Fruit fly (Drosophila melanogaster) whole organism, embryonic: ENCODE measurements around the gene CG14613.
A peak's percentile ranks its signal among the peaks of the same experiment; 100 is the strongest.

Source experiments
- BEAF-32 ChIP-seq: fragments of 200-800 bp; sonication (Bioruptor generic); optimal IDR thresholded peaks from 3 replicates; lab custom pipeline; 2017; ENCODE audit warnings: missing biosample characterization, missing genetic modification characterization, mild to moderate bottlenecking, moderate library complexity, missing genetic modification reagents
- CG10462 ChIP-seq: fragments of 200-800 bp; sonication (Bioruptor generic); optimal IDR thresholded peaks from 2 replicates; lab custom pipeline; 2016; ENCODE audit warnings: missing biosample characterization, missing genetic modification characterization
- CG10979 ChIP-seq: fragments of 200-800 bp; sonication (Bioruptor generic); optimal IDR thresholded peaks from 2 replicates; lab custom pipeline; 2018; ENCODE audit warnings: missing biosample characterization, mild to moderate bottlenecking, missing genetic modification characterization, moderate library complexity
- CG11398 ChIP-seq: fragments of 200-800 bp; sonication (Bioruptor generic); optimal IDR thresholded peaks from 2 replicates; lab custom pipeline; 2016; ENCODE audit warnings: missing biosample characterization, missing genetic modification characterization
- CG12155 ChIP-seq: fragments of 200-800 bp; sonication (Bioruptor generic); optimal IDR thresholded peaks from 3 replicates; lab custom pipeline; 2016; ENCODE audit warnings: missing biosample characterization, missing genetic modification characterization
- CG12659 ChIP-seq: fragments of 200-800 bp; sonication (Bioruptor generic); optimal IDR thresholded peaks from 3 replicates; lab custom pipeline; 2017; ENCODE audit warnings: mild to moderate bottlenecking, missing biosample characterization, missing genetic modification reagents, missing genetic modification characterization
- CG14014 ChIP-seq: fragments of 200-800 bp; sonication (Bioruptor generic); IDR thresholded peaks from 2 replicates; pipeline ENCODE4 v1.3.6; 2022; ENCODE audit warnings: missing biosample characterization, missing genetic modification characterization
- CG15011 ChIP-seq: fragments of 200-800 bp; sonication (Bioruptor generic); optimal IDR thresholded peaks from 3 replicates; lab custom pipeline; 2018; ENCODE audit warnings: missing biosample characterization, mild to moderate bottlenecking, missing genetic modification characterization
- CG15073 ChIP-seq: fragments of 200-800 bp; sonication (Bioruptor generic); optimal IDR thresholded peaks from 2 replicates; lab custom pipeline; 2016; ENCODE audit warnings: missing biosample characterization, missing genetic modification characterization
- CG15696 ChIP-seq: fragments of 200-800 bp; sonication (Bioruptor generic); optimal IDR thresholded peaks from 2 replicates; lab custom pipeline; 2019; ENCODE audit warnings: missing biosample characterization, mild to moderate bottlenecking, missing genetic modification characterization, moderate library complexity
- CG1603 ChIP-seq: fragments of 200-800 bp; sonication (Bioruptor generic); optimal IDR thresholded peaks from 2 replicates; lab custom pipeline; 2019; ENCODE audit warnings: missing biosample characterization, mild to moderate bottlenecking, missing genetic modification characterization, moderate library complexity
- CG16813 ChIP-seq: fragments of 200-800 bp; sonication (Bioruptor generic); IDR thresholded peaks from 3 replicates; pipeline ENCODE4 v1.3.6; 2022; ENCODE audit warnings: missing biosample characterization, missing genetic modification characterization; ENCODE audit not compliant: partially characterized antibody
- CG16863 ChIP-seq: fragments of 200-800 bp; sonication (Bioruptor generic); optimal IDR thresholded peaks from 3 replicates; lab custom pipeline; 2016; ENCODE audit warnings: missing biosample characterization, missing genetic modification characterization
- CG17361 ChIP-seq: fragments of 200-800 bp; sonication (Bioruptor generic); IDR thresholded peaks from 3 replicates; pipeline ENCODE4 v1.3.6; 2022; ENCODE audit warnings: missing biosample characterization, missing genetic modification characterization
- CG17802 ChIP-seq: fragments of 200-800 bp; sonication (Bioruptor generic); optimal IDR thresholded peaks from 2 replicates; lab custom pipeline; 2018; ENCODE audit warnings: missing biosample characterization, mild to moderate bottlenecking, missing genetic modification characterization, moderate library complexity
- CG2712 ChIP-seq: fragments of 200-800 bp; optimal IDR thresholded peaks from 3 replicates; lab custom pipeline; 2019; ENCODE audit warnings: missing biosample characterization, mild to moderate bottlenecking, missing genetic modification characterization, moderate library complexity
- CG30020 ChIP-seq: fragments of 200-800 bp; optimal IDR thresholded peaks from 2 replicates; lab custom pipeline; 2019; ENCODE audit warnings: missing biosample characterization, mild to moderate bottlenecking, missing genetic modification characterization, moderate library complexity
- CG6854 ChIP-seq: fragments of 200-800 bp; sonication (Bioruptor generic); optimal IDR thresholded peaks from 3 replicates; lab custom pipeline; 2017; ENCODE audit warnings: missing biosample characterization, mild to moderate bottlenecking, missing genetic modification characterization
- CG9932 ChIP-seq: fragments of 200-800 bp; sonication (Bioruptor generic); IDR thresholded peaks from 2 replicates; pipeline ENCODE4 v1.3.6; 2022; ENCODE audit warnings: missing biosample characterization, missing genetic modification characterization
- Dp ChIP-seq: fragments of 200-800 bp; sonication (Bioruptor generic); optimal IDR thresholded peaks from 2 replicates; lab custom pipeline; 2018; ENCODE audit warnings: missing biosample characterization, mild to moderate bottlenecking, missing genetic modification characterization, moderate library complexity
- E2f2 ChIP-seq: fragments of 200-800 bp; sonication (Bioruptor generic); IDR thresholded peaks from 2 replicates; pipeline ENCODE4 v1.3.6; 2022; ENCODE audit warnings: missing biosample characterization, missing genetic modification characterization
- HHEX ChIP-seq: fragments of 200-800 bp; sonication (Bioruptor generic); optimal IDR thresholded peaks from 3 replicates; lab custom pipeline; 2017; ENCODE audit warnings: missing biosample characterization, mild to moderate bottlenecking, missing genetic modification characterization, missing genetic modification reagents
- Lhr ChIP-seq: fragments of 200-800 bp; sonication (Bioruptor generic); optimal IDR thresholded peaks from 3 replicates; lab custom pipeline; 2017; ENCODE audit warnings: mild to moderate bottlenecking, missing biosample characterization, missing genetic modification reagents, missing genetic modification characterization
- Med ChIP-seq: fragments of 200-800 bp; sonication (Bioruptor generic); peaks from one replicate; lab custom pipeline; 2016; ENCODE audit warnings: missing biosample characterization, missing genetic modification characterization, mild to moderate bottlenecking, inconsistent platforms, moderate library complexity
- PHDP ChIP-seq: fragments of 200-800 bp; sonication (Bioruptor generic); optimal IDR thresholded peaks from 3 replicates; lab custom pipeline; 2018; ENCODE audit warnings: missing biosample characterization, mild to moderate bottlenecking, missing genetic modification characterization, moderate library complexity
- Sry-β ChIP-seq: fragments of 200-800 bp; sonication (Bioruptor generic); optimal IDR thresholded peaks from 2 replicates; lab custom pipeline; 2018; ENCODE audit warnings: missing biosample characterization, mild to moderate bottlenecking, missing genetic modification characterization, moderate library complexity
- Vsx1 ChIP-seq: fragments of 200-800 bp; sonication (Bioruptor generic); optimal IDR thresholded peaks from 2 replicates; lab custom pipeline; 2017; ENCODE audit warnings: missing biosample characterization, mild to moderate bottlenecking, missing genetic modification characterization, missing genetic modification reagents
- bcd ChIP-seq: fragments of 200-800 bp; sonication (Bioruptor generic); optimal IDR thresholded peaks from 2 replicates; lab custom pipeline; 2017; ENCODE audit warnings: missing biosample characterization, mild to moderate bottlenecking, missing genetic modification characterization
- br ChIP-seq: fragments of >200 bp; optimal IDR thresholded peaks from 2 replicates; lab custom pipeline; 2017
- esg ChIP-seq: fragments of 200-800 bp; sonication (Bioruptor generic); conservative IDR thresholded peaks from 2 replicates; pipeline ENCODE4 v1.3.6; 2022; ENCODE audit warnings: missing biosample characterization, missing genetic modification characterization
- gcm2 ChIP-seq: fragments of 200-800 bp; sonication (Bioruptor generic); optimal IDR thresholded peaks from 2 replicates; lab custom pipeline; 2016; ENCODE audit warnings: missing biosample characterization, missing genetic modification characterization
- grn ChIP-seq: fragments of 200-800 bp; sonication (Bioruptor generic); optimal IDR thresholded peaks from 3 replicates; lab custom pipeline; 2017; ENCODE audit warnings: missing biosample characterization, missing genetic modification characterization
- insv ChIP-seq, 2 experiments: fragments of 200-800 bp; sonication (Bioruptor generic); optimal IDR thresholded peaks; 3 replicates each; lab custom pipeline; 2016 to 2018; ENCODE audit warnings: missing biosample characterization in 2 of 2, missing genetic modification characterization in 2 of 2
- knrl ChIP-seq: fragments of 200-800 bp; sonication (Bioruptor generic); IDR thresholded peaks from 3 replicates; pipeline ENCODE4 v1.3.6; 2022; ENCODE audit warnings: missing biosample characterization, missing genetic modification characterization; ENCODE audit not compliant: partially characterized antibody
- lilli ChIP-seq: fragments of 200-800 bp; sonication (Bioruptor generic); optimal IDR thresholded peaks from 3 replicates; lab custom pipeline; 2016; ENCODE audit warnings: missing biosample characterization, missing genetic modification characterization
- lmd ChIP-seq: fragments of 200-800 bp; sonication (Bioruptor generic); IDR thresholded peaks from 2 replicates; pipeline ENCODE4 v1.3.6; 2022; ENCODE audit warnings: missing biosample characterization, missing genetic modification characterization
- row ChIP-seq: fragments of 200-800 bp; sonication (Bioruptor generic); IDR thresholded peaks from 3 replicates; pipeline ENCODE4 v1.3.6; 2022; ENCODE audit warnings: missing biosample characterization, missing genetic modification characterization
- sens ChIP-seq: fragments of 200-800 bp; sonication (Bioruptor generic); peaks from one replicate; lab custom pipeline; 2016; ENCODE audit warnings: missing biosample characterization, missing genetic modification characterization
- sima ChIP-seq: fragments of 200-800 bp; sonication (Bioruptor generic); optimal IDR thresholded peaks from 2 replicates; lab custom pipeline; 2016; ENCODE audit warnings: missing biosample characterization, missing genetic modification characterization
- slbo ChIP-seq: fragments of 200-800 bp; sonication (Bioruptor generic); IDR thresholded peaks from 2 replicates; pipeline ENCODE4 v1.3.6; 2022; ENCODE audit warnings: missing biosample characterization, missing genetic modification characterization
- ssp ChIP-seq: fragments of 200-800 bp; sonication (Bioruptor generic); IDR thresholded peaks from 2 replicates; pipeline ENCODE4 v1.3.6; 2022; ENCODE audit warnings: missing biosample characterization, missing genetic modification characterization
- stwl ChIP-seq: fragments of 200-800 bp; sonication (Bioruptor generic); optimal IDR thresholded peaks from 3 replicates; lab custom pipeline; 2018; ENCODE audit warnings: missing biosample characterization, mild to moderate bottlenecking, missing genetic modification characterization, moderate library complexity
- usp ChIP-seq: fragments of >200 bp; optimal IDR thresholded peaks from 2 replicates; lab custom pipeline; 2017; ENCODE audit warnings: missing biosample characterization, missing genetic modification characterization
- wor ChIP-seq: fragments of 200-800 bp; sonication (Bioruptor generic); IDR thresholded peaks from 2 replicates; pipeline ENCODE4 v1.3.6; 2022; ENCODE audit warnings: missing biosample characterization, missing genetic modification characterization
- zen ChIP-seq: fragments of 200-800 bp; sonication (Bioruptor generic); optimal IDR thresholded peaks from 3 replicates; lab custom pipeline; 2018; ENCODE audit warnings: missing biosample characterization, mild to moderate bottlenecking, missing genetic modification characterization, moderate library complexity
- zfh2 ChIP-seq: fragments of 200-800 bp; sonication (Bioruptor generic); optimal IDR thresholded peaks from 2 replicates; lab custom pipeline; 2016; ENCODE audit warnings: missing biosample characterization, missing genetic modification characterization

Gene CG14613

DNA sequence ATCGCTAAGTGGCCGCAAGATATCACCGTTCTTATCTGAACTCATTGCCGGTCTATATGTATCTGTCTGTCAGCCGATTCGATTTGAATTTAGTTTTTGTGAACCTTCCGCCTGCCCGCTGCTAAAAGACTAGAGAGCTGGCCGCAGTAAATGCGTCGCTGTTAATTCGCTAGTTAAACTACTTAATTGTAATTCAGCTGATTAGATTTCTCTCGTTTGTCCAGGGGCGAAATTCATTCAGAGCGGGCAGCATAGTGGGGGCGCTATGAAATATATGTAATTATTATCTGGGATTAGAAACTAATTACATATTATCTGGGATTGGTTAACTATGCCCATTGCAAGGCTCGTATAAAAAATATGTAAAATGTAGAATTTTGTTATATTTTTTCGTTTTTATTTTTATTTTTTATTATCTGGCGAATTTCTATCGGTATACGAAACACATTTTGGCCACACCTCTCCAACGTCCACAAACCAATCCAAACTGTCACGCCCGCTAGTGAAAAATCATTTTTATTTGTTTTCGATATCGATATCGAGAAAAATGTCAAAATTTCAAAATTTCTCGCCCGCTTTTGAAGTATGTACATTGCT, 22.5 kb downstream of the CG14613 start, which contains the start of the genes CG14615 and tilB (continued):
- peak; percentile 61 for TF ChIP-seq grn (GFP tag; lab: Kevin White, UChicago)
- TF ChIP-seq PHDP (tag; lab: Kevin White, UChicago): peak; percentile 17
- TF ChIP-seq CG14014: peak; percentile 30; the same call in 1 of the 2 replicates
- peak; percentile 16 for TF ChIP-seq CG12155 (GFP tag; lab: Kevin White, UChicago)
- TF ChIP-seq br (lab: Kevin White, UChicago): no peak
- peak; percentile 3 for TF ChIP-seq HHEX (GFP tag; lab: Kevin White, UChicago)
- TF ChIP-seq Sry-β: no peak
- TF ChIP-seq esg (GFP tag; lab: Robert Waterston, UW): no peak
- TF ChIP-seq knrl (GFP tag; lab: Robert Waterston, UW): no peak
- TF ChIP-seq zfh2 (GFP tag; lab: Kevin White, UChicago): peak; percentile 33
- peak; percentile 57 for TF ChIP-seq lilli

DNA sequence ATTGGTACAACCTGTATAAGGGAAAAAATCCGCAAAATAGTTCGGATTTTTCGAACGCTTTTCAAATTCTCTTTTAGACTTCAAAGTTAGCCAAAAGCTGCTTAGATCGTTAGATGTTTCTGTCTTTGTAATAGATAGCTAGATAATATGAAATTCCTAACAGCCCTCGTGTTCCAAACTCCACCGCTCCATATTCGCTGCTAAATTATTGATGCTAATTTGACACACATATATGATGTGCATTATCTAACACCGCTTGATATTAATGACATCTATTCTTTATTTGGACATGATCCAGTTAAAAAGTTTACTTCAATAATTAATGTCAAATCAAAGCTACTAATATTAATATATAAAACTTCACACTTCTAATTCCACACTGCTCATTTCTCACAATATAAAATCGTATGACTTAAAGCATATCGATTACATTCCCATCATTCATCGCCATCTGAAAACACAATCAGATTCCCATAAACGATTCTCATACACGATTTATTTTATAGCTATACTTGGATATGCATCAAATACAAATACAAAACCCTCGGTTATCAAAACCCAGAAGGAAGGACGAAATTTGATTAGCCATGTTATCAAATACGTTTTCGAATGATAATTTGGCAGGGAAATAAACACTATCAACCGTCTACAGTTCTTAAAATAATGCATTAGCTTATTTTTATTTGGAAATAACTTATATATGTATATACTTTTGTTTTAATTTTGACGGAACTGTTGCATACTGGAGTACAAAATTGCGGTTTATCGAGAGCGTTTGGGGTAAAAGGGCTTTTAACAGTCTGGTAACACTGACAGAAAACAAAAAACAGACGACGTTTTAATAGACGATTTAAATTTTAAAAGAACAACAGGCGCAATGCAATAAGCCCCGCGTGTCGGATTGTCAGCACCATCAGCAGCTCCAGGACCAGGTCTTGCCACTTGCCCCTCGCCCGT, 27.6 kb downstream of the CG14613 start, which contains the start of gene CG14621:
Gene CG14621, plus strand, starts transcription at position 274 of the 957 bp plus-strand sequence.
- TF ChIP-seq sens (GFP tag; lab: Kevin White, UChicago) (peak; percentile 72), CG10979 (tag; lab: Kevin White, UChicago) (peak; percentile 11), row (GFP tag; lab: Robert Waterston, UW) (0 out of 3 replicates have a peak, but pooled peaks have one; percentile 7), Med (GFP tag; lab: Kevin White, UChicago) (peak; percentile 0), wor (GFP tag; lab: Robert Waterston, UW) (no peak), CG15011 (no peak), CG1603 (tag; lab: Kevin White, UChicago) (peak; percentile 91), CG15073 (GFP tag; lab: Kevin White, UChicago) (no peak), CG15696 (tag; lab: Kevin White, UChicago) (peak; percentile 41), CG17802 (tag; lab: Kevin White, UChicago) (peak; percentile 79), ssp (peak; percentile 60), CG12659 (GFP tag; lab: Kevin White, UChicago) (peak; percentile 16), CG2712 (tag; lab: Kevin White, UChicago) (peak; percentile 7), BEAF-32 (GFP tag; lab: Kevin White, UChicago) (peak; percentile 59), bcd (no peak), E2f2 (GFP tag; lab: Robert Waterston, UW) (peak; percentile 38), knrl (GFP tag; lab: Robert Waterston, UW) (peak; percentile 45; the same call in 2 of the 3 replicates), CG16863 (GFP tag; lab: Kevin White, UChicago) (no peak), CG16813 (peak; percentile 38; the same call in 1 of the 3 replicates), slbo (GFP tag; lab: Robert Waterston, UW) (peak; percentile 42), lmd (peak; percentile 37; the same call in 1 of the 2 replicates), CG9932 (peak; percentile 35; the same call in 1 of the 2 replicates), esg (GFP tag; lab: Robert Waterston, UW) (no peak), usp (GFP tag; lab: Kevin White, UChicago) (no peak), stwl (peak; percentile 41), CG30020 (tag; lab: Kevin White, UChicago) (peak; percentile 88), Lhr (GFP tag; lab: Kevin White, UChicago) (peak; percentile 19), Vsx1 (GFP tag; lab: Kevin White, UChicago) (no peak), CG17361 (GFP tag; lab: Robert Waterston, UW) (0 out of 3 replicates have a peak, but pooled peaks have one; percentile 19), Dp (peak; percentile 32), CG6854 (GFP tag; lab: Kevin White, UChicago) (no peak), insv (GFP tag; optimal IDR thresholded peaks at IDR 0.05; lab: Kevin White, UChicago) (no peak), zen (tag; lab: Kevin White, UChicago) (peak; percentile 38), gcm2 (no peak), CG11398 (GFP tag; lab: Kevin White, UChicago) (no peak), CG10462 (GFP tag; lab: Kevin White, UChicago) (no peak), sima (GFP tag; lab: Kevin White, UChicago) (no peak)
